Worm (Caenorhabditis elegans) whole organism, L4 larva: ENCODE data around the gene K08D8.9.

Experiments used
- ZK546.5 ChIP-seq, 2 experiments: sonication (generic microtip); optimal IDR thresholded peaks; 2 replicates each; lab custom pipeline; 2017; ENCODE audit warnings: missing biosample characterization in 2 of 2, missing genetic modification characterization in 2 of 2
- nhr-76 ChIP-seq: fragments of 150-350 bp; optimal IDR thresholded peaks from 2 replicates; lab custom pipeline; 2014; ENCODE audit warnings: missing biosample characterization, missing genetic modification characterization
- snpc-4 ChIP-seq: fragments of 150-350 bp; optimal IDR thresholded peaks from 2 replicates; lab custom pipeline; 2014; ENCODE audit warnings: missing biosample characterization, missing genetic modification characterization
- zag-1 ChIP-seq: fragments of 150-350 bp; optimal IDR thresholded peaks from 2 replicates; lab custom pipeline; 2014; ENCODE audit warnings: missing biosample characterization, missing genetic modification characterization

- TF ChIP-seq ZK546.5 (tag; optimal IDR thresholded peaks at IDR 0.05; lab: Kevin White, UChicago) (no peak), nhr-76 (tag; lab: Kevin White, UChicago) (no peak), zag-1 (tag; lab: Kevin White, UChicago) (no peak), snpc-4 (tag; lab: Kevin White, UChicago) (no peak)
These were observed 6.3 kb upstream of the K08D8.9 start, which contains the start of gene K08D8.12 for ce11 chrIV:12893166-12893565.
